Fruit fly (Drosophila melanogaster): Measurements from ENCODE around the gene CG7888.

The CG7888 gene

DNA sequence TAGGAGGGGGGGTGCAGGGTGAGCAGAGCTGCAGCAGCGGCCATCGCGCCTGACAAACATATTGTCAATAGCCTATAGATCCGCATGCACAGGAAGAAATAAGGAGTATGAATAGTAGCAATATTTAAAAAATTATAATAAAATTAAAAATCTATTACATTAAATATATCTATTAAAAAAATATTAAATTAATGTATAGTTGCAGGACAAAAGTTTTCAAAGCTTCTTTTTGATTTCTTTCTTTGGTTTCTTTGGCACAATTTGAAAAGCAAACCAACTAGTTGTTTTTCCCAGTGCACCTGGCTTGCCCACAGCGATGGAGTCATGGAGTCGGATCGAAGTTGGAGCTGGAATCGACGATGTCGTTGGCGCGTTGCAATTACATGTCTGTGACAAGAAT, 22.1 kb upstream of the CG7888 start (continued):
- peak; percentile 30 for TF ChIP-seq CG4318 (GFP tag; optimal IDR thresholded peaks at IDR 0.05)
- no peak for TF ChIP-seq CG8319 (GFP tag; optimal IDR thresholded peaks at IDR 0.05)
- TF ChIP-seq CG1621 (tag; optimal IDR thresholded peaks at IDR 0.05), result peak; percentile 6
- no peak for TF ChIP-seq Hr38 (GFP tag; optimal IDR thresholded peaks at IDR 0.05)
- no peak for TF ChIP-seq fd59A (GFP tag; optimal IDR thresholded peaks at IDR 0.05)
- peak; percentile 48 for TF ChIP-seq Hr4 (GFP tag; optimal IDR thresholded peaks at IDR 0.05)
- TF ChIP-seq CG16779 (tag; optimal IDR thresholded peaks at IDR 0.05), result no peak

DNA sequence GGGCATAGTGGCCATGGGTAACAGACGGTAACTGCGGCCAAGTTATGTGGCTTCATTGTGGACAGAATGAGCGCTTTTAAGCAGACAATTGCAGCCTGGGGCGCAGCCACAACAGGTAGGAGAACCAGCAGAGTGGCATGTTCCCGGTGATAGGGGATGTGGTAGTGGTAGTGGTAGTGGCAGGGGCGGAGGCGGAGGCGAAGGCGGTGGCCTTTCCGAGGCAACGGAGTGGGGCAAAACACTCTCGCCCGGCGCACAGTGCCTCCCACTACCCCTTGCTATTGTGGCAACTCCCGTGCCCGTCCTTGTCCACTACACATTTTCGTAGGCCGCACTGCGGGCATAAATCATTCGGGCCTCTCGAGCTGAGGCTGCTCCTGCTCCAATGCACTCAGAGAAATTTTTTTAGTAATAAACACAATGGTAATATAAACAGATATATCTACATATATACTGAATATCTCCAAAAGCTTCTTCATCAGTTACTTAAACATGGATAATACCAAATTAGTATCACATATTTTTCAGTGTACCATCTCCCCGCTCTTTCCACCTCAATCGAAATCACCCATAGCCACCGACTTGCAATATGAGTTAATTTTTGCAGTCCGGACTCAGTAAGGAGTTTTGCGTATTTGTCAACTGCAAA, 20.4 kb upstream of the CG7888 start:
- TF ChIP-seq dac (GFP tag; optimal IDR thresholded peaks at IDR 0.05), result peak; percentile 61
- no peak for TF ChIP-seq Hr38 (GFP tag; optimal IDR thresholded peaks at IDR 0.05)
- TF ChIP-seq salr (GFP tag; optimal IDR thresholded peaks at IDR 0.05), result peak; percentile 33 to 46
- TF ChIP-seq CG4318 (GFP tag; optimal IDR thresholded peaks at IDR 0.05), result peak; percentile 40
- no peak for TF ChIP-seq Eip93F (GFP tag; optimal IDR thresholded peaks at IDR 0.05)
- TF ChIP-seq CG34406 (GFP tag; optimal IDR thresholded peaks at IDR 0.05), result peak; percentile 60
- peak; percentile 74 for TF ChIP-seq CG1621 (tag; optimal IDR thresholded peaks at IDR 0.05)
- TF ChIP-seq CG10669 (GFP tag; optimal IDR thresholded peaks at IDR 0.05), result peak; percentile 74
- TF ChIP-seq svp (GFP tag), result peak; percentile 89
- peak; percentile 67 for TF ChIP-seq pdm3 (GFP tag; optimal IDR thresholded peaks at IDR 0.05)
- TF ChIP-seq fd85E (GFP tag; optimal IDR thresholded peaks at IDR 0.05), result no peak
- peak; percentile 78 for TF ChIP-seq Gug (GFP tag; IDR thresholded peaks at IDR 0.05)
- TF ChIP-seq spab (GFP tag; optimal IDR thresholded peaks at IDR 0.05), result peak; percentile 81
- TF ChIP-seq Hr4 (GFP tag; optimal IDR thresholded peaks at IDR 0.05), result peak; percentile 89
- TF ChIP-seq eg (GFP tag; IDR thresholded peaks at IDR 0.05), result peak; percentile 85
- TF ChIP-seq CG31627 (GFP tag; optimal IDR thresholded peaks at IDR 0.05), result peak; percentile 60
- TF ChIP-seq Sox14 (GFP tag; optimal IDR thresholded peaks at IDR 0.05), result peak; percentile 69
- peak; percentile 66 for TF ChIP-seq CG11762 (GFP tag; optimal IDR thresholded peaks at IDR 0.05; ENCODE audit: insufficient read depth)
- TF ChIP-seq Ets96B (tag; optimal IDR thresholded peaks at IDR 0.05), result peak; percentile 85
- TF ChIP-seq Ets21C (GFP tag; optimal IDR thresholded peaks at IDR 0.05), result peak; percentile 36
- peak; percentile 56 for TF ChIP-seq Sox102F (GFP tag; optimal IDR thresholded peaks at IDR 0.05)
- peak; percentile 79 for TF ChIP-seq CG3032 (tag; optimal IDR thresholded peaks at IDR 0.05)
- peak; percentile 76 for TF ChIP-seq achi (GFP tag; optimal IDR thresholded peaks at IDR 0.05)
- peak; percentile 79 for TF ChIP-seq CG6163 (GFP tag; IDR thresholded peaks at IDR 0.05)
- TF ChIP-seq Smox (GFP tag; optimal IDR thresholded peaks at IDR 0.05), result peak; percentile 68
- TF ChIP-seq Blimp-1 (GFP tag; optimal IDR thresholded peaks at IDR 0.05), result peak; percentile 70
- peak; percentile 59 for TF ChIP-seq CG9139 (GFP tag; optimal IDR thresholded peaks at IDR 0.05)
- TF ChIP-seq CG11902 (GFP tag; optimal IDR thresholded peaks at IDR 0.05), result peak; percentile 34
- peak; percentile 86 for TF ChIP-seq CG15336 (GFP tag; IDR thresholded peaks at IDR 0.05)
- TF ChIP-seq Hr39 (GFP tag; optimal IDR thresholded peaks at IDR 0.05), result peak; percentile 65
- peak; percentile 41 for TF ChIP-seq Sox15 (GFP tag; optimal IDR thresholded peaks at IDR 0.05)
- peak; percentile 32 for TF ChIP-seq CG7368 (GFP tag; optimal IDR thresholded peaks at IDR 0.05)
- TF ChIP-seq fd59A (GFP tag; optimal IDR thresholded peaks at IDR 0.05), result peak; percentile 64
- TF ChIP-seq CG6276 (GFP tag; optimal IDR thresholded peaks at IDR 0.05), result peak; percentile 76
- TF ChIP-seq Lpt (GFP tag; optimal IDR thresholded peaks at IDR 0.05), result peak; percentile 71
- peak; percentile 79 for TF ChIP-seq CG32006 (GFP tag; optimal IDR thresholded peaks at IDR 0.05)
- TF ChIP-seq CG11294 (GFP tag; IDR thresholded peaks at IDR 0.05), result 0 out of 2 replicates have a peak, but pooled peaks have one; percentile 14
- TF ChIP-seq vri (GFP tag; optimal IDR thresholded peaks at IDR 0.05), result peak; percentile 61
- no peak for TF ChIP-seq fkh (GFP tag; optimal IDR thresholded peaks at IDR 0.05)
- TF ChIP-seq OdsH (GFP tag; optimal IDR thresholded peaks at IDR 0.05), result peak; percentile 80
- peak; percentile 74 for TF ChIP-seq acj6 (GFP tag; optimal IDR thresholded peaks at IDR 0.05)
- TF ChIP-seq lz (GFP tag; optimal IDR thresholded peaks at IDR 0.05), result peak; percentile 68
- TF ChIP-seq Eip75B (GFP tag; optimal IDR thresholded peaks at IDR 0.05), result peak; percentile 79
- TF ChIP-seq cyc (GFP tag; optimal IDR thresholded peaks at IDR 0.05), result peak; percentile 54
- peak; percentile 64 for TF ChIP-seq net (GFP tag; optimal IDR thresholded peaks at IDR 0.05)
- peak; percentile 59 for TF ChIP-seq CG8632 (GFP tag; optimal IDR thresholded peaks at IDR 0.05)
- TF ChIP-seq Eip78C (GFP tag), result peak; percentile 96
